Worm (Caenorhabditis elegans): Measurements from ENCODE around the gene Y41E3.22.
A peak's percentile ranks its signal among the peaks of the same experiment; 100 is the strongest.

Y41E3.22 gene

ce11 chrIV:14953802-14954201, 3.3 kb downstream of the Y41E3.22 start:
- TF ChIP-seq nhr-2 (tag; optimal IDR thresholded peaks at IDR 0.05) (no peak), mls-2 (tag; optimal IDR thresholded peaks at IDR 0.05) (no peak), tbx-8 (GFP tag; optimal IDR thresholded peaks at IDR 0.05) (no peak), mab-5 (tag; optimal IDR thresholded peaks at IDR 0.05) (no peak), nhr-76 (tag; optimal IDR thresholded peaks at IDR 0.05) (no peak), nhr-12 (tag; optimal IDR thresholded peaks at IDR 0.05) (no peak), zip-8 (tag; optimal IDR thresholded peaks at IDR 0.05) (no peak), ceh-43 (GFP tag; optimal IDR thresholded peaks at IDR 0.05) (no peak), unc-120 (tag; optimal IDR thresholded peaks at IDR 0.05; ENCODE audit: poor library complexity, severe bottlenecking) (no peak), mep-1 (tag; optimal IDR thresholded peaks at IDR 0.05) (no peak), hlh-1 (tag; optimal IDR thresholded peaks at IDR 0.05) (no peak), elt-3 (tag; optimal IDR thresholded peaks at IDR 0.05) (no peak), ztf-11 (tag; optimal IDR thresholded peaks at IDR 0.05) (no peak), ceh-39 (tag; optimal IDR thresholded peaks at IDR 0.05) (no peak), bed-3 (GFP tag; optimal IDR thresholded peaks at IDR 0.05) (no peak)

DNA sequence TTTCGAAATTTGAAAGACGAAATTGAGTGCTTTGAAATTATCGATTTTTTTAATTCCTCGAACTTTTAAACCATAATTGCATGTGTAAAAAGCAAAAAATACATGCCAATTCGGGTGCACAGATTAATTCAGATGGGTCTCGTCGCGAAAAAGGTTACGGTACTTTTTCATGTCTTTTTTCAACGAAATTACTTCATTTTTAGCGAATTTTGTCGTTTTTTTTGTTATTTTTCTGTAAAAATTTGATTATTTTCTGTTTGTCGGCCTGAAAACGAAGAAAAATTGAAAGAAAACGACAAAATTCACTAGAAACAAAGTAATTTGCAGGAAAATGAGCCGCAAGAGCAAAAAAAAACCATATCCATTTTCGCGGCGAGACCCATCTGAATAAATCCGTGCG, 4.3 kb downstream of the Y41E3.22 start:
- TF ChIP-seq cnd-1 (tag; optimal IDR thresholded peaks at IDR 0.05) (no peak), drap-1 (GFP tag; optimal IDR thresholded peaks at IDR 0.05) (no peak), pha-4 (tag; optimal IDR thresholded peaks at IDR 0.05) (no peak), elt-3 (tag; optimal IDR thresholded peaks at IDR 0.05) (no peak), bed-3 (GFP tag; optimal IDR thresholded peaks at IDR 0.05) (no peak), mls-2 (tag; optimal IDR thresholded peaks at IDR 0.05) (no peak), snpc-4 (tag; optimal IDR thresholded peaks at IDR 0.05) (no peak), ceh-39 (tag; optimal IDR thresholded peaks at IDR 0.05) (no peak), tbx-8 (GFP tag; optimal IDR thresholded peaks at IDR 0.05) (no peak), mep-1 (tag; optimal IDR thresholded peaks at IDR 0.05) (no peak), ceh-83 (GFP tag; optimal IDR thresholded peaks at IDR 0.05) (no peak), sptf-1 (tag; optimal IDR thresholded peaks at IDR 0.05) (no peak), sem-2 (GFP tag; optimal IDR thresholded peaks at IDR 0.05) (no peak), ztf-11 (tag; optimal IDR thresholded peaks at IDR 0.05) (no peak)

DNA sequence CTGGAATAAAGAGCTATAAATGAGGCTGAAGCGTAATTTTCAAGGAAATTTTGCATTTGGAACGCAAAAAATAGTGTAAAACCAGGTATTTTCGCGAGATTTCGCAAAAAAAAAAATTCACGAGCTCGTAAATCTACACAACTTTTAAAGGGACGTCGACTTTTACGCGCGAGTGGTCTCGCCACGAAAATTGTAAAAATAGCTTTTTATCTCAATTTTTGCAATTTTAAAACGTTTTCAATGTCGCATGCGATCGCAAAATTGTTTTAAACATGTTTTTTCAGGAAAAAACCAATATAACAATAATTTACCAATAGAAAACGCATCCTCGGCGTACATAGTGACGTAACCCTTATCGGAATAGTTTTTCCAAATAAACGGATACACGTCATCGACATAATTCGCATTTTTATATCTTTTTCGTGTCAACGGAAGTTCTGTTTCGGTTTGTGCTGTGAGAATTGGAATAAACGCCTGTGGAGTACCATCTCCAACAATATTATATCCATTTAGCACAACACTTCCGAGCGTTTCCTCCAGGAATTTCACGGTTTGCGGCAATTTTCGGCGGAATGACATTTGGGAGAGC, 6.3 kb downstream of the Y41E3.22 start:
- no peak for TF ChIP-seq nhr-12 (tag; optimal IDR thresholded peaks at IDR 0.05)
- no peak for TF ChIP-seq hlh-1 (tag; optimal IDR thresholded peaks at IDR 0.05)
- no peak for TF ChIP-seq unc-120 (tag; optimal IDR thresholded peaks at IDR 0.05; ENCODE audit: poor library complexity, severe bottlenecking)
- no peak for TF ChIP-seq blmp-1 (tag; optimal IDR thresholded peaks at IDR 0.05)
- no peak for TF ChIP-seq lin-32 (GFP tag; optimal IDR thresholded peaks at IDR 0.05)
- TF ChIP-seq M03D4.4 (tag; optimal IDR thresholded peaks at IDR 0.05), result no peak
- no peak for TF ChIP-seq mls-2 (tag; optimal IDR thresholded peaks at IDR 0.05)
- TF ChIP-seq nhr-2 (tag; optimal IDR thresholded peaks at IDR 0.05), result no peak
- no peak for TF ChIP-seq lin-13 (tag; optimal IDR thresholded peaks at IDR 0.05)
- TF ChIP-seq nhr-76 (tag; optimal IDR thresholded peaks at IDR 0.05), result no peak
- TF ChIP-seq mep-1 (tag; optimal IDR thresholded peaks at IDR 0.05), result no peak
- no peak for TF ChIP-seq mab-5 (tag; optimal IDR thresholded peaks at IDR 0.05)
- TF ChIP-seq snpc-4 (tag; optimal IDR thresholded peaks at IDR 0.05), result no peak
- no peak for TF ChIP-seq ceh-83 (GFP tag; optimal IDR thresholded peaks at IDR 0.05)

- TF ChIP-seq lin-13 (tag; optimal IDR thresholded peaks at IDR 0.05) (no peak), cnd-1 (tag; optimal IDR thresholded peaks at IDR 0.05) (no peak), nhr-237 (tag; optimal IDR thresholded peaks at IDR 0.05) (no peak), nhr-2 (tag; optimal IDR thresholded peaks at IDR 0.05) (no peak), mep-1 (tag; optimal IDR thresholded peaks at IDR 0.05) (no peak), ceh-43 (GFP tag; optimal IDR thresholded peaks at IDR 0.05) (no peak), nhr-28 (tag; optimal IDR thresholded peaks at IDR 0.05) (no peak), hlh-1 (tag; optimal IDR thresholded peaks at IDR 0.05) (no peak), M03D4.4 (tag; optimal IDR thresholded peaks at IDR 0.05) (no peak), unc-62 (GFP tag; optimal IDR thresholded peaks at IDR 0.05) (no peak), elt-1 (tag; optimal IDR thresholded peaks at IDR 0.05; ENCODE audit: borderline replicate concordance, insufficient read depth) (no peak), ztf-11 (tag; optimal IDR thresholded peaks at IDR 0.05) (no peak), ham-2 (GFP tag; optimal IDR thresholded peaks at IDR 0.05) (no peak)
Measured at ce11 chrIV:14958551-14958950, 8.0 kb downstream of the Y41E3.22 start, which contains the start of gene Y41E3.1. Gene Y41E3.1, minus strand, starts transcription at chrIV:14958874.

ce11 chrIV:14959375-14959774, 8.9 kb downstream of the Y41E3.22 start:
- TF ChIP-seq unc-62 (GFP tag; optimal IDR thresholded peaks at IDR 0.05), result peak; percentile 21
- TF ChIP-seq ceh-83 (GFP tag; optimal IDR thresholded peaks at IDR 0.05), result no peak
- TF ChIP-seq ceh-43 (GFP tag; optimal IDR thresholded peaks at IDR 0.05), result peak; percentile 25
- TF ChIP-seq cnd-1 (tag; optimal IDR thresholded peaks at IDR 0.05), result no peak
- TF ChIP-seq ceh-39 (tag; optimal IDR thresholded peaks at IDR 0.05), result peak; percentile 71
- no peak for TF ChIP-seq unc-120 (tag; optimal IDR thresholded peaks at IDR 0.05; ENCODE audit: poor library complexity, severe bottlenecking)
- peak; percentile 51 for TF ChIP-seq hlh-1 (tag; optimal IDR thresholded peaks at IDR 0.05)
- no peak for TF ChIP-seq nhr-76 (tag; optimal IDR thresholded peaks at IDR 0.05)
- TF ChIP-seq blmp-1 (tag; optimal IDR thresholded peaks at IDR 0.05), result peak; percentile 13
- TF ChIP-seq lsy-2 (tag; optimal IDR thresholded peaks at IDR 0.05), result peak; percentile 81
- peak; percentile 56 for TF ChIP-seq pha-4 (tag; optimal IDR thresholded peaks at IDR 0.05)
- peak; percentile 79 for TF ChIP-seq mep-1 (tag; optimal IDR thresholded peaks at IDR 0.05)
- no peak for TF ChIP-seq snpc-4 (tag; optimal IDR thresholded peaks at IDR 0.05)
- peak; percentile 59 for TF ChIP-seq nhr-2 (tag; optimal IDR thresholded peaks at IDR 0.05)
- peak; percentile 92 for TF ChIP-seq nhr-237 (tag; optimal IDR thresholded peaks at IDR 0.05)
- TF ChIP-seq lin-13 (tag; optimal IDR thresholded peaks at IDR 0.05), result peak; percentile 39
- TF ChIP-seq ces-1 (GFP tag; optimal IDR thresholded peaks at IDR 0.05), result peak; percentile 78
- no peak for TF ChIP-seq tbx-8 (GFP tag; optimal IDR thresholded peaks at IDR 0.05)
